ENCODE assay signal across 4 worm cellular contexts in genomic region chrIV:14872320-14872719, ce11.
TF ChIP-seq lines count a peak whose summit lies in the region.

No protein-coding gene starts in this region.

TF ChIP-seq in whole organism, L2 larva, 48 proteins besides CTCF, POLR2A, EP300 and RAD21 (continues in another document):
- TF ChIP-seq nhr-25 (tag; optimal IDR thresholded peaks at IDR 0.05; lab: Kevin White, UChicago) (peak; percentile 64), unc-55 (GFP tag; optimal IDR thresholded peaks at IDR 0.05; lab: Kevin White, UChicago) (no peak), lin-13 (GFP tag; optimal IDR thresholded peaks at IDR 0.05; lab: Kevin White, UChicago) (peak; percentile 2), F13H6.1 (tag; optimal IDR thresholded peaks at IDR 0.05; lab: Kevin White, UChicago) (peak; percentile 89), R02D3.7 (tag; optimal IDR thresholded peaks at IDR 0.05; lab: Kevin White, UChicago) (no peak), fos-1 (tag; optimal IDR thresholded peaks at IDR 0.05; lab: Kevin White, UChicago) (peak; percentile 64), lsy-2 (tag; optimal IDR thresholded peaks at IDR 0.05; lab: Kevin White, UChicago) (peak in 1 of 2 experiments; percentile 36), crh-2 (tag; optimal IDR thresholded peaks at IDR 0.05; lab: Kevin White, UChicago) (peak; percentile 19), nhr-6 (tag; optimal IDR thresholded peaks at IDR 0.05; lab: Kevin White, UChicago) (no peak), ceh-16 (tag; optimal IDR thresholded peaks at IDR 0.05; lab: Kevin White, UChicago) (peak; percentile 10), nhr-21 (tag; optimal IDR thresholded peaks at IDR 0.05; lab: Kevin White, UChicago) (peak; percentile 77), ztf-4 (tag; optimal IDR thresholded peaks at IDR 0.05; lab: Kevin White, UChicago) (no peak), peb-1 (tag; optimal IDR thresholded peaks at IDR 0.05; lab: Kevin White, UChicago) (no peak), aly-2 (tag; optimal IDR thresholded peaks at IDR 0.05; lab: Kevin White, UChicago) (no peak), gmeb-1 (tag; optimal IDR thresholded peaks at IDR 0.05; lab: Kevin White, UChicago) (peak; percentile 8), sma-9 (GFP tag; optimal IDR thresholded peaks at IDR 0.05; lab: Kevin White, UChicago) (peak; percentile 70), sma-9 (tag; optimal IDR thresholded peaks at IDR 0.05; lab: Kevin White, UChicago) (no peak), egl-27 (tag; optimal IDR thresholded peaks at IDR 0.05; lab: Kevin White, UChicago) (peak; percentile 64), nhr-129 (tag; optimal IDR thresholded peaks at IDR 0.05; lab: Kevin White, UChicago) (peak; percentile 90), nhr-23 (tag; optimal IDR thresholded peaks at IDR 0.05; lab: Kevin White, UChicago) (no peak), zag-1 (tag; optimal IDR thresholded peaks at IDR 0.05; lab: Kevin White, UChicago) (no peak), C34F6.9 (tag; optimal IDR thresholded peaks at IDR 0.05; lab: Kevin White, UChicago) (peak; percentile 30), sma-3 (GFP tag; optimal IDR thresholded peaks at IDR 0.05; lab: Kevin White, UChicago) (peak; percentile 87), nhr-12 (tag; optimal IDR thresholded peaks at IDR 0.05; lab: Kevin White, UChicago) (no peak)

TF ChIP-seq in whole organism, L4 larva, 104 proteins besides CTCF, POLR2A, EP300 and RAD21 (continues in another document):
- TF ChIP-seq gei-8 (GFP tag; optimal IDR thresholded peaks at IDR 0.05; lab: Kevin White, UChicago), result no peak
- peak; percentile 59; the same call in 1 of the 2 replicates for TF ChIP-seq hmg-1.1 (GFP tag; IDR thresholded peaks at IDR 0.05; lab: Robert Waterston, UW)
- TF ChIP-seq fos-1 (tag; optimal IDR thresholded peaks at IDR 0.05; lab: Kevin White, UChicago), result no peak
- no peak for TF ChIP-seq nhr-237 (tag; optimal IDR thresholded peaks at IDR 0.05; lab: Kevin White, UChicago)
- TF ChIP-seq ztf-7 (tag; optimal IDR thresholded peaks at IDR 0.05; lab: Kevin White, UChicago), result no peak
- TF ChIP-seq attf-4 (tag; optimal IDR thresholded peaks at IDR 0.05; lab: Kevin White, UChicago), result no peak
- no peak for TF ChIP-seq ZK546.5 (tag; optimal IDR thresholded peaks at IDR 0.05; lab: Kevin White, UChicago)
- TF ChIP-seq ceh-82 (tag; optimal IDR thresholded peaks at IDR 0.05; lab: Kevin White, UChicago), result no peak
- TF ChIP-seq ceh-32 (tag; optimal IDR thresholded peaks at IDR 0.05; lab: Kevin White, UChicago; ENCODE audit: poor library complexity), result no peak
- TF ChIP-seq lin-13 (GFP tag; optimal IDR thresholded peaks at IDR 0.05; lab: Kevin White, UChicago), result no peak
- no peak for TF ChIP-seq nhr-41 (GFP tag; IDR thresholded peaks at IDR 0.05; lab: Robert Waterston, UW)
- no peak for TF ChIP-seq ztf-11 (tag; optimal IDR thresholded peaks at IDR 0.05; lab: Kevin White, UChicago)
- no peak for TF ChIP-seq dve-1 (tag; optimal IDR thresholded peaks at IDR 0.05; lab: Kevin White, UChicago; ENCODE audit: insufficient read depth)
- TF ChIP-seq Y75B8A.6 (GFP tag; IDR thresholded peaks at IDR 0.05; lab: Robert Waterston, UW), result no peak
- TF ChIP-seq ama-1 (optimal IDR thresholded peaks at IDR 0.05; lab: Kevin White, UChicago), result no peak
- TF ChIP-seq tra-1 (GFP tag; IDR thresholded peaks at IDR 0.05; lab: Robert Waterston, UW), result no peak
- peak; percentile 31 for TF ChIP-seq mep-1 (tag; optimal IDR thresholded peaks at IDR 0.05; lab: Kevin White, UChicago)
- TF ChIP-seq fkh-10 (GFP tag; optimal IDR thresholded peaks at IDR 0.05; lab: Kevin White, UChicago), result no peak
- TF ChIP-seq ctbp-1 (GFP tag; IDR thresholded peaks at IDR 0.05; lab: Robert Waterston, UW), result no peak
- no peak for TF ChIP-seq T20F7.1 (GFP tag; optimal IDR thresholded peaks at IDR 0.05; lab: Kevin White, UChicago)
- TF ChIP-seq ceh-62 (tag; optimal IDR thresholded peaks at IDR 0.05; lab: Kevin White, UChicago), result no peak
- no peak for TF ChIP-seq snpc-1.2 (GFP tag; IDR thresholded peaks at IDR 0.05; lab: Robert Waterston, UW)
- TF ChIP-seq Y5F2A.4 (GFP tag; optimal IDR thresholded peaks at IDR 0.05; lab: Kevin White, UChicago), result no peak
- TF ChIP-seq nhr-28 (tag; optimal IDR thresholded peaks at IDR 0.05; lab: Kevin White, UChicago), result peak; percentile 72
- TF ChIP-seq F44E2.7 (GFP tag; IDR thresholded peaks at IDR 0.05; lab: Robert Waterston, UW), result no peak

TF ChIP-seq in whole organism, late embryonic, 69 proteins besides CTCF, POLR2A, EP300 and RAD21 (continues in another document):
- no peak for TF ChIP-seq sox-2 (GFP tag; IDR thresholded peaks at IDR 0.05; lab: Robert Waterston, UW)
- no peak for TF ChIP-seq unc-3 (GFP tag; conservative IDR thresholded peaks at IDR 0.05; lab: Robert Waterston, UW)
- TF ChIP-seq unc-3 (tag; optimal IDR thresholded peaks at IDR 0.05; lab: Kevin White, UChicago), result no peak
- TF ChIP-seq unc-55 (GFP tag; optimal IDR thresholded peaks at IDR 0.05; lab: Kevin White, UChicago), result no peak
- TF ChIP-seq nhr-232 (tag; optimal IDR thresholded peaks at IDR 0.05; lab: Kevin White, UChicago), result peak; percentile 1
- TF ChIP-seq odd-2 (tag; optimal IDR thresholded peaks at IDR 0.05; lab: Kevin White, UChicago), result no peak
- peak; percentile 65 for TF ChIP-seq ref-2 (tag; optimal IDR thresholded peaks at IDR 0.05; lab: Kevin White, UChicago)
- TF ChIP-seq npax-4 (tag; optimal IDR thresholded peaks at IDR 0.05; lab: Kevin White, UChicago), result no peak
- no peak for TF ChIP-seq Y22D7AL.16 (tag; optimal IDR thresholded peaks at IDR 0.05; lab: Kevin White, UChicago)
- TF ChIP-seq fax-1 (tag; optimal IDR thresholded peaks at IDR 0.05; lab: Kevin White, UChicago), result no peak
- TF ChIP-seq ceh-2 (tag; optimal IDR thresholded peaks at IDR 0.05; lab: Kevin White, UChicago), result peak; percentile 6
- no peak for TF ChIP-seq pha-4 (tag; optimal IDR thresholded peaks at IDR 0.05; lab: Kevin White, UChicago)
- TF ChIP-seq ztf-16 (tag; optimal IDR thresholded peaks at IDR 0.05; lab: Kevin White, UChicago), result no peak
- no peak for TF ChIP-seq pax-1 (tag; optimal IDR thresholded peaks at IDR 0.05; lab: Kevin White, UChicago)
- TF ChIP-seq lim-6 (tag; optimal IDR thresholded peaks at IDR 0.05; lab: Kevin White, UChicago), result no peak
- no peak for TF ChIP-seq pag-3 (tag; optimal IDR thresholded peaks at IDR 0.05; lab: Kevin White, UChicago; ENCODE audit: borderline replicate concordance)
- TF ChIP-seq syd-9 (tag; optimal IDR thresholded peaks at IDR 0.05; lab: Kevin White, UChicago), result no peak
- no peak for TF ChIP-seq ceh-14 (tag; optimal IDR thresholded peaks at IDR 0.05; lab: Kevin White, UChicago)
- peak; percentile 10 for TF ChIP-seq ceh-34 (tag; optimal IDR thresholded peaks at IDR 0.05; lab: Kevin White, UChicago)
- TF ChIP-seq dmd-4 (tag; optimal IDR thresholded peaks at IDR 0.05; lab: Kevin White, UChicago; ENCODE audit: borderline replicate concordance), result no peak
- peak; percentile 49 for TF ChIP-seq hlh-6 (tag; optimal IDR thresholded peaks at IDR 0.05; lab: Kevin White, UChicago)
- TF ChIP-seq ceh-9 (tag; optimal IDR thresholded peaks at IDR 0.05; lab: Kevin White, UChicago), result no peak
- peak; percentile 77 for TF ChIP-seq F13H6.1 (tag; optimal IDR thresholded peaks at IDR 0.05; lab: Kevin White, UChicago)
- TF ChIP-seq hlh-8 (tag; optimal IDR thresholded peaks at IDR 0.05; lab: Kevin White, UChicago), result no peak
- peak; percentile 36 for TF ChIP-seq ceh-18 (tag; optimal IDR thresholded peaks at IDR 0.05; lab: Kevin White, UChicago)
- no peak for TF ChIP-seq madf-2 (tag; optimal IDR thresholded peaks at IDR 0.05; lab: Kevin White, UChicago)
- no peak for TF ChIP-seq hlh-15 (tag; optimal IDR thresholded peaks at IDR 0.05; lab: Kevin White, UChicago)

TF ChIP-seq in whole organism, mixed stage, embryonic, 35 proteins besides CTCF, POLR2A, EP300 and RAD21 (continues in another document):
- TF ChIP-seq drap-1 (GFP tag; optimal IDR thresholded peaks at IDR 0.05; lab: Kevin White, UChicago) (peak; percentile 24), nhr-12 (tag; optimal IDR thresholded peaks at IDR 0.05; lab: Kevin White, UChicago) (no peak), ceh-83 (GFP tag; optimal IDR thresholded peaks at IDR 0.05; lab: Kevin White, UChicago) (no peak), ces-1 (GFP tag; optimal IDR thresholded peaks at IDR 0.05; lab: Kevin White, UChicago) (no peak), unc-39 (tag; optimal IDR thresholded peaks at IDR 0.05; lab: Kevin White, UChicago) (no peak), pha-4 (tag; optimal IDR thresholded peaks at IDR 0.05; lab: Kevin White, UChicago) (peak; percentile 87), sem-2 (GFP tag; optimal IDR thresholded peaks at IDR 0.05; lab: Kevin White, UChicago) (no peak), bed-3 (GFP tag; optimal IDR thresholded peaks at IDR 0.05; lab: Kevin White, UChicago) (no peak), sptf-1 (tag; optimal IDR thresholded peaks at IDR 0.05; lab: Kevin White, UChicago) (peak; percentile 52), snpc-4 (tag; optimal IDR thresholded peaks at IDR 0.05; lab: Kevin White, UChicago) (no peak), mep-1 (tag; optimal IDR thresholded peaks at IDR 0.05; lab: Kevin White, UChicago) (no peak), mab-5 (tag; optimal IDR thresholded peaks at IDR 0.05; lab: Kevin White, UChicago) (no peak), zip-8 (tag; optimal IDR thresholded peaks at IDR 0.05; lab: Kevin White, UChicago) (no peak), mls-2 (tag; optimal IDR thresholded peaks at IDR 0.05; lab: Kevin White, UChicago) (peak; percentile 17), ztf-11 (tag; optimal IDR thresholded peaks at IDR 0.05; lab: Kevin White, UChicago) (no peak), hlh-1 (tag; optimal IDR thresholded peaks at IDR 0.05; lab: Kevin White, UChicago) (no peak), flh-1 (GFP tag; optimal IDR thresholded peaks at IDR 0.05; lab: Kevin White, UChicago) (no peak), nhr-28 (tag; optimal IDR thresholded peaks at IDR 0.05; lab: Kevin White, UChicago) (no peak), ceh-43 (GFP tag; optimal IDR thresholded peaks at IDR 0.05; lab: Kevin White, UChicago) (no peak), lin-32 (GFP tag; optimal IDR thresholded peaks at IDR 0.05; lab: Kevin White, UChicago) (no peak), ham-2 (GFP tag; optimal IDR thresholded peaks at IDR 0.05; lab: Kevin White, UChicago) (peak; percentile 23), tbx-8 (GFP tag; optimal IDR thresholded peaks at IDR 0.05; lab: Kevin White, UChicago) (no peak), blmp-1 (tag; optimal IDR thresholded peaks at IDR 0.05; lab: Kevin White, UChicago) (no peak), unc-62 (GFP tag; optimal IDR thresholded peaks at IDR 0.05; lab: Kevin White, UChicago) (no peak), ceh-39 (tag; optimal IDR thresholded peaks at IDR 0.05; lab: Kevin White, UChicago) (no peak), cnd-1 (tag; optimal IDR thresholded peaks at IDR 0.05; lab: Kevin White, UChicago) (no peak), nhr-237 (tag; optimal IDR thresholded peaks at IDR 0.05; lab: Kevin White, UChicago) (no peak), lin-13 (tag; optimal IDR thresholded peaks at IDR 0.05; lab: Kevin White, UChicago) (no peak), unc-120 (tag; optimal IDR thresholded peaks at IDR 0.05; lab: Kevin White, UChicago; ENCODE audit: poor library complexity, severe bottlenecking) (peak; percentile 76), lsy-2 (tag; optimal IDR thresholded peaks at IDR 0.05; lab: Kevin White, UChicago) (no peak), M03D4.4 (tag; optimal IDR thresholded peaks at IDR 0.05; lab: Kevin White, UChicago) (peak; percentile 13)
